Fruit fly (Drosophila melanogaster) whole organism, embryonic: Measurements from ENCODE around the gene RpL35A.

Experiments used
- Ada2b ChIP-seq: fragments of 200-800 bp; sonication (Bioruptor generic); IDR thresholded peaks from 2 replicates; pipeline ENCODE4 v1.3.6; 2022; ENCODE audit warnings: missing biosample characterization, missing genetic modification characterization
- Aef1 ChIP-seq: fragments of 200-800 bp; sonication (Bioruptor generic); IDR thresholded peaks from 3 replicates; pipeline ENCODE4 v1.3.6; 2022; ENCODE audit warnings: missing biosample characterization, missing genetic modification characterization
- Atf3 ChIP-seq: fragments of 200-800 bp; sonication (Bioruptor generic); optimal IDR thresholded peaks from 3 replicates; lab custom pipeline; 2016; ENCODE audit warnings: missing biosample characterization, missing genetic modification characterization
- BtbVII ChIP-seq: fragments of 200-800 bp; sonication (Bioruptor generic); optimal IDR thresholded peaks from 3 replicates; lab custom pipeline; 2017; ENCODE audit warnings: missing biosample characterization, mild to moderate bottlenecking, missing genetic modification characterization
- CG10565 ChIP-seq: fragments of 200-800 bp; sonication (Bioruptor generic); optimal IDR thresholded peaks from 3 replicates; lab custom pipeline; 2016; ENCODE audit warnings: missing biosample characterization, mild to moderate bottlenecking, missing genetic modification characterization
- CG11398 ChIP-seq: fragments of 200-800 bp; sonication (Bioruptor generic); optimal IDR thresholded peaks from 2 replicates; lab custom pipeline; 2016; ENCODE audit warnings: missing biosample characterization, missing genetic modification characterization
- CG12236 ChIP-seq: fragments of 200-800 bp; sonication (Bioruptor generic); optimal IDR thresholded peaks from 2 replicates; lab custom pipeline; 2016; ENCODE audit warnings: missing biosample characterization, missing genetic modification characterization
- CG14050 ChIP-seq: fragments of 200-800 bp; sonication (Bioruptor generic); IDR thresholded peaks from 3 replicates; pipeline ENCODE4 v1.3.6; 2022; ENCODE audit warnings: missing biosample characterization, missing genetic modification characterization
- CG14965 ChIP-seq: fragments of 200-800 bp; sonication (Bioruptor generic); optimal IDR thresholded peaks from 2 replicates; lab custom pipeline; 2016; ENCODE audit warnings: missing biosample characterization, missing genetic modification characterization, borderline replicate concordance
- CG1647 ChIP-seq: fragments of 200-800 bp; sonication (Bioruptor generic); optimal IDR thresholded peaks from 3 replicates; lab custom pipeline; 2016; ENCODE audit warnings: missing biosample characterization, missing genetic modification characterization
- CG17568 ChIP-seq: fragments of 200-800 bp; sonication (Bioruptor generic); optimal IDR thresholded peaks from 2 replicates; lab custom pipeline; 2018; ENCODE audit warnings: missing biosample characterization, mild to moderate bottlenecking, missing genetic modification characterization, moderate library complexity
- CG18476 ChIP-seq: fragments of 200-800 bp; sonication (Bioruptor generic); optimal IDR thresholded peaks from 2 replicates; lab custom pipeline; 2016; ENCODE audit warnings: missing biosample characterization, mild to moderate bottlenecking, missing genetic modification characterization
- CG18599 ChIP-seq: fragments of 200-800 bp; sonication (Bioruptor generic); optimal IDR thresholded peaks from 3 replicates; lab custom pipeline; 2017; ENCODE audit warnings: missing biosample characterization, missing genetic modification characterization, mild to moderate bottlenecking, moderate library complexity, missing genetic modification reagents
- CG30020 ChIP-seq: fragments of 200-800 bp; optimal IDR thresholded peaks from 2 replicates; lab custom pipeline; 2019; ENCODE audit warnings: missing biosample characterization, mild to moderate bottlenecking, missing genetic modification characterization, moderate library complexity
- CG3065 ChIP-seq: fragments of 200-800 bp; sonication (Bioruptor generic); optimal IDR thresholded peaks from 2 replicates; lab custom pipeline; 2016; ENCODE audit warnings: missing biosample characterization, missing genetic modification characterization
- CG32772 ChIP-seq: fragments of 200-800 bp; sonication (Bioruptor generic); IDR thresholded peaks from 2 replicates; pipeline ENCODE4 v1.3.6; 2022; ENCODE audit warnings: missing biosample characterization, missing genetic modification characterization
- CG33557 ChIP-seq: fragments of 200-800 bp; sonication (Bioruptor generic); optimal IDR thresholded peaks from 2 replicates; lab custom pipeline; 2019; ENCODE audit warnings: missing biosample characterization, mild to moderate bottlenecking, missing genetic modification characterization, moderate library complexity
- CG3407 ChIP-seq: fragments of 200-800 bp; sonication (Bioruptor generic); optimal IDR thresholded peaks from 2 replicates; lab custom pipeline; 2018; ENCODE audit warnings: missing biosample characterization, mild to moderate bottlenecking, missing genetic modification characterization
- CG4328 ChIP-seq: fragments of 200-800 bp; sonication (Bioruptor generic); optimal IDR thresholded peaks from 3 replicates; lab custom pipeline; 2017; ENCODE audit warnings: missing biosample characterization, missing genetic modification reagents, missing genetic modification characterization
- CG5953 ChIP-seq: fragments of 200-800 bp; sonication (Bioruptor generic); IDR thresholded peaks from 2 replicates; pipeline ENCODE4 v1.3.6; 2022; ENCODE audit warnings: missing biosample characterization, missing genetic modification characterization
- CG7357 ChIP-seq: fragments of 200-800 bp; sonication (Bioruptor generic); IDR thresholded peaks from 3 replicates; pipeline ENCODE4 v1.3.6; 2022; ENCODE audit warnings: missing biosample characterization, missing genetic modification characterization
- CG7928 ChIP-seq: fragments of 200-800 bp; sonication (Bioruptor generic); optimal IDR thresholded peaks from 2 replicates; lab custom pipeline; 2017; ENCODE audit warnings: missing biosample characterization, mild to moderate bottlenecking, missing genetic modification characterization
- CG8478 ChIP-seq: fragments of >200 bp; optimal IDR thresholded peaks from 2 replicates; lab custom pipeline; 2018
- CG8924 ChIP-seq: fragments of 200-800 bp; optimal IDR thresholded peaks from 3 replicates; lab custom pipeline; 2019; ENCODE audit warnings: missing biosample characterization, mild to moderate bottlenecking, missing genetic modification characterization, moderate library complexity
- CG9215 ChIP-seq: fragments of 200-800 bp; sonication (Bioruptor generic); IDR thresholded peaks from 2 replicates; pipeline ENCODE4 v1.3.6; 2022; ENCODE audit warnings: missing biosample characterization, missing genetic modification characterization
- CG9609 ChIP-seq: fragments of 200-800 bp; sonication (Bioruptor generic); optimal IDR thresholded peaks from 3 replicates; lab custom pipeline; 2016; ENCODE audit warnings: missing biosample characterization, missing genetic modification characterization
- CrebB ChIP-seq: fragments of 200-800 bp; sonication (Bioruptor generic); optimal IDR thresholded peaks from 3 replicates; lab custom pipeline; 2018; ENCODE audit warnings: missing biosample characterization, mild to moderate bottlenecking, missing genetic modification characterization
- Dek ChIP-seq: fragments of 200-800 bp; sonication (Bioruptor generic); optimal IDR thresholded peaks from 3 replicates; lab custom pipeline; 2019; ENCODE audit warnings: missing biosample characterization, mild to moderate bottlenecking, missing genetic modification characterization, moderate library complexity
- Fer2 ChIP-seq: fragments of 200-800 bp; sonication (Bioruptor generic); optimal IDR thresholded peaks from 2 replicates; lab custom pipeline; 2018; ENCODE audit warnings: missing biosample characterization, mild to moderate bottlenecking, missing genetic modification characterization, moderate library complexity
- Fer3 ChIP-seq: fragments of 200-800 bp; sonication (Bioruptor generic); optimal IDR thresholded peaks from 2 replicates; lab custom pipeline; 2018; ENCODE audit warnings: missing biosample characterization, mild to moderate bottlenecking, missing genetic modification characterization, moderate library complexity
- Hmr ChIP-seq: fragments of 200-800 bp; sonication (Bioruptor generic); optimal IDR thresholded peaks from 3 replicates; lab custom pipeline; 2017; ENCODE audit warnings: mild to moderate bottlenecking, missing biosample characterization, missing genetic modification reagents, missing genetic modification characterization
- NFAT ChIP-seq: fragments of 200-800 bp; sonication (Bioruptor generic); IDR thresholded peaks from 2 replicates; pipeline ENCODE4 v1.3.6; 2022; ENCODE audit warnings: missing biosample characterization, missing genetic modification characterization
- Rx ChIP-seq: fragments of 200-800 bp; sonication (Bioruptor generic); IDR thresholded peaks from 2 replicates; pipeline ENCODE4 v1.3.6; 2022; ENCODE audit warnings: missing biosample characterization, missing genetic modification characterization
- Sox100B ChIP-seq: fragments of 200-800 bp; sonication (Bioruptor generic); optimal IDR thresholded peaks from 3 replicates; lab custom pipeline; 2018; ENCODE audit warnings: missing biosample characterization, mild to moderate bottlenecking, missing genetic modification characterization
- al ChIP-seq: fragments of 200-800 bp; sonication (Bioruptor generic); IDR thresholded peaks from 2 replicates; pipeline ENCODE4 v1.3.6; 2022; ENCODE audit warnings: missing biosample characterization, missing genetic modification characterization
- amos ChIP-seq: fragments of 200-800 bp; sonication (Bioruptor generic); IDR thresholded peaks from 2 replicates; pipeline ENCODE4 v1.3.6; 2022; ENCODE audit warnings: missing biosample characterization, missing genetic modification characterization; ENCODE audit not compliant: partially characterized antibody
- cas ChIP-seq: fragments of 200-800 bp; sonication (Bioruptor generic); IDR thresholded peaks from 2 replicates; pipeline ENCODE4 v1.3.6; 2022; ENCODE audit warnings: missing biosample characterization, missing genetic modification characterization
- cato ChIP-seq: fragments of 200-800 bp; sonication (Bioruptor generic); optimal IDR thresholded peaks from 2 replicates; lab custom pipeline; 2016; ENCODE audit warnings: missing biosample characterization, missing genetic modification characterization, borderline replicate concordance
- cg ChIP-seq: fragments of 200-800 bp; sonication (Bioruptor generic); optimal IDR thresholded peaks from 3 replicates; lab custom pipeline; 2019; ENCODE audit warnings: missing biosample characterization, mild to moderate bottlenecking, missing genetic modification characterization, moderate library complexity
- croc ChIP-seq: fragments of 200-800 bp; sonication (Bioruptor generic); conservative IDR thresholded peaks from 3 replicates; pipeline ENCODE4 v1.3.6; 2022; ENCODE audit warnings: missing biosample characterization, missing genetic modification characterization
- cwo ChIP-seq: fragments of 200-800 bp; sonication (Bioruptor generic); optimal IDR thresholded peaks from 3 replicates; lab custom pipeline; 2017; ENCODE audit warnings: missing biosample characterization, missing genetic modification characterization, mild to moderate bottlenecking, moderate library complexity, missing genetic modification reagents
- da ChIP-seq: fragments of 200-800 bp; sonication (Bioruptor generic); optimal IDR thresholded peaks from 2 replicates; lab custom pipeline; 2016; ENCODE audit warnings: missing biosample characterization, missing genetic modification characterization
- ewg ChIP-seq: fragments of 200-800 bp; sonication (Bioruptor generic); optimal IDR thresholded peaks from 3 replicates; lab custom pipeline; 2017; ENCODE audit warnings: mild to moderate bottlenecking, missing biosample characterization, missing genetic modification reagents, missing genetic modification characterization
- inv ChIP-seq: fragments of 200-800 bp; sonication (Bioruptor generic); IDR thresholded peaks from 2 replicates; pipeline ENCODE4 v1.3.6; 2022; ENCODE audit warnings: missing biosample characterization, missing genetic modification characterization; ENCODE audit not compliant: partially characterized antibody
- jumu ChIP-seq: fragments of 200-800 bp; sonication (Bioruptor generic); optimal IDR thresholded peaks from 3 replicates; lab custom pipeline; 2016; ENCODE audit warnings: missing biosample characterization, missing genetic modification characterization
- odd ChIP-seq: fragments of 200-800 bp; sonication (Bioruptor generic); optimal IDR thresholded peaks from 2 replicates; lab custom pipeline; 2017; ENCODE audit warnings: missing biosample characterization, mild to moderate bottlenecking, missing genetic modification characterization
- pnt ChIP-seq: fragments of 200-800 bp; sonication (Bioruptor generic); optimal IDR thresholded peaks from 3 replicates; lab custom pipeline; 2016; ENCODE audit warnings: missing biosample characterization, missing genetic modification characterization
- rib ChIP-seq: fragments of 200-800 bp; sonication (Bioruptor generic); IDR thresholded peaks from 2 replicates; pipeline ENCODE4 v1.3.6; 2022; ENCODE audit warnings: missing biosample characterization, missing genetic modification characterization
- so ChIP-seq: fragments of 200-800 bp; sonication (Bioruptor generic); IDR thresholded peaks from 3 replicates; pipeline ENCODE4 v1.3.6; 2022; ENCODE audit warnings: missing biosample characterization, missing genetic modification characterization
- sob ChIP-seq: fragments of 200-800 bp; sonication (Bioruptor generic); IDR thresholded peaks from 2 replicates; pipeline ENCODE4 v1.3.6; 2022; ENCODE audit warnings: missing biosample characterization, missing genetic modification characterization
- tap ChIP-seq: fragments of 200-800 bp; optimal IDR thresholded peaks from 3 replicates; lab custom pipeline; 2019; ENCODE audit warnings: missing biosample characterization, mild to moderate bottlenecking, missing genetic modification characterization, moderate library complexity

RpL35A gene

dm6 chr3R:5470586-5471283 lies 3.8 kb upstream of the RpL35A start, which contains the start of the genes mRpL44 and Snr1 (continued):
- TF ChIP-seq Hmr (GFP tag; lab: Kevin White, UChicago): no peak
- TF ChIP-seq CG8924: no peak
- TF ChIP-seq CG11398: no peak
- TF ChIP-seq al (GFP tag; lab: Robert Waterston, UW): no peak
- TF ChIP-seq BtbVII (GFP tag; lab: Kevin White, UChicago): peak; percentile 26
- no peak for TF ChIP-seq CG7928 (GFP tag; lab: Kevin White, UChicago)
- no peak for TF ChIP-seq CG7357 (GFP tag; lab: Robert Waterston, UW)
- no peak for TF ChIP-seq croc
- TF ChIP-seq da (GFP tag; lab: Kevin White, UChicago): no peak
- no peak for TF ChIP-seq CG14965 (GFP tag; lab: Kevin White, UChicago)
- TF ChIP-seq Aef1 (GFP tag; lab: Robert Waterston, UW): no peak
- TF ChIP-seq odd (GFP tag; lab: Kevin White, UChicago): no peak
- no peak for TF ChIP-seq so (GFP tag; lab: Robert Waterston, UW)
- peak; percentile 71 for TF ChIP-seq CG18599 (GFP tag; lab: Kevin White, UChicago)
- TF ChIP-seq CG17568: no peak
- peak; percentile 33 for TF ChIP-seq CG33557 (GFP tag; lab: Kevin White, UChicago)
- TF ChIP-seq CG30020 (tag; lab: Kevin White, UChicago): peak; percentile 57
- TF ChIP-seq CG8478 (lab: Kevin White, UChicago): no peak
- peak; percentile 6 for TF ChIP-seq jumu (GFP tag; lab: Kevin White, UChicago)
- TF ChIP-seq CG3065 (GFP tag; lab: Kevin White, UChicago): no peak
- TF ChIP-seq tap (tag; lab: Kevin White, UChicago): no peak
- no peak for TF ChIP-seq CG9215
- no peak for TF ChIP-seq CG12236
- TF ChIP-seq amos (GFP tag; lab: Robert Waterston, UW): no peak
- TF ChIP-seq Ada2b: no peak
- TF ChIP-seq Fer3 (tag; lab: Kevin White, UChicago): peak; percentile 13
- TF ChIP-seq CG10565 (GFP tag; lab: Kevin White, UChicago): no peak
- TF ChIP-seq cato (GFP tag; lab: Kevin White, UChicago): peak; percentile 1
- TF ChIP-seq CG4328 (GFP tag; lab: Kevin White, UChicago): no peak
- TF ChIP-seq CrebB (tag; lab: Kevin White, UChicago): no peak
- 0 out of 2 replicates have a peak, but pooled peaks have one; percentile 8 for TF ChIP-seq inv (GFP tag; lab: Robert Waterston, UW)
- TF ChIP-seq CG18476 (GFP tag; lab: Kevin White, UChicago): no peak
- TF ChIP-seq CG14050: no peak
- no peak for TF ChIP-seq cwo (GFP tag; lab: Kevin White, UChicago)
- TF ChIP-seq CG1647 (GFP tag; lab: Kevin White, UChicago): no peak
- no peak for TF ChIP-seq Rx (GFP tag; lab: Robert Waterston, UW)
- TF ChIP-seq Atf3 (GFP tag; lab: Kevin White, UChicago): no peak
- peak; percentile 46; the same call in 1 of the 2 replicates for TF ChIP-seq sob
- no peak for TF ChIP-seq NFAT (GFP tag; lab: Robert Waterston, UW)
- TF ChIP-seq cg (GFP tag; lab: Kevin White, UChicago): peak; percentile 67
- no peak for TF ChIP-seq Sox100B (GFP tag; lab: Kevin White, UChicago)
- no peak for TF ChIP-seq rib
- TF ChIP-seq cas (GFP tag; lab: Robert Waterston, UW): no peak
- no peak for TF ChIP-seq CG32772 (GFP tag; lab: Robert Waterston, UW)
- TF ChIP-seq CG9609 (GFP tag; lab: Kevin White, UChicago): no peak
- TF ChIP-seq pnt (GFP tag; lab: Kevin White, UChicago): no peak
- TF ChIP-seq CG3407 (GFP tag; lab: Kevin White, UChicago): no peak
- TF ChIP-seq Dek (tag; lab: Kevin White, UChicago): peak; percentile 58
- TF ChIP-seq CG5953: no peak
- peak; percentile 35 for TF ChIP-seq Fer2 (tag; lab: Kevin White, UChicago)
- peak; percentile 83 for TF ChIP-seq ewg (GFP tag; lab: Kevin White, UChicago)
